Fruit fly (Drosophila melanogaster): ENCODE data around the gene pip.

pip gene

dm6 chr3L:19264141-19264487, 73.3 kb downstream of the pip start, which contains the start of gene Max (continued):
- peak in 1 of 2 experiments; percentile 96 for TF ChIP-seq Hr78 (GFP tag; optimal IDR thresholded peaks at IDR 0.05)
- TF ChIP-seq CG33213 (GFP tag; optimal IDR thresholded peaks at IDR 0.05) = peak; percentile 15
- peak; percentile 47 for TF ChIP-seq Oli (tag; optimal IDR thresholded peaks at IDR 0.05)
- peak; percentile 67; the same call in 1 of the 3 replicates for TF ChIP-seq ase (GFP tag; IDR thresholded peaks at IDR 0.05)
- peak; percentile 64 for TF ChIP-seq CG12155 (GFP tag; optimal IDR thresholded peaks at IDR 0.05)
- TF ChIP-seq D (optimal IDR thresholded peaks at IDR 0.05) = no peak
- TF ChIP-seq D (GFP tag; optimal IDR thresholded peaks at IDR 0.05) = no peak
- no peak for TF ChIP-seq klu (GFP tag; IDR thresholded peaks at IDR 0.05)
- TF ChIP-seq unc-4 (GFP tag; IDR thresholded peaks at IDR 0.05; ENCODE audit: partially characterized antibody) = no peak; the same call in 1 of the 2 replicates
- peak; percentile 45 for TF ChIP-seq zen (tag; optimal IDR thresholded peaks at IDR 0.05)
- no peak for TF ChIP-seq Mes4 (GFP tag; optimal IDR thresholded peaks at IDR 0.05)
- TF ChIP-seq B-H1 (GFP tag; IDR thresholded peaks at IDR 0.05) = peak; percentile 63
- TF ChIP-seq Fer1 (GFP tag; optimal IDR thresholded peaks at IDR 0.05) = peak; percentile 83
- no peak for TF ChIP-seq Asciz (GFP tag; optimal IDR thresholded peaks at IDR 0.05)
- peak; percentile 70 for TF ChIP-seq Blimp-1 (GFP tag; optimal IDR thresholded peaks at IDR 0.05)
- no peak for TF ChIP-seq tio (GFP tag; optimal IDR thresholded peaks at IDR 0.05)
- TF ChIP-seq Awh (GFP tag; IDR thresholded peaks at IDR 0.05) = peak; percentile 52; the same call in 1 of the 2 replicates
- TF ChIP-seq CG10267 (tag; optimal IDR thresholded peaks at IDR 0.05) = peak; percentile 77
- TF ChIP-seq slou (GFP tag; optimal IDR thresholded peaks at IDR 0.05) = peak; percentile 24
- peak; percentile 63 for TF ChIP-seq dmrt11E (tag; optimal IDR thresholded peaks at IDR 0.05)
- no peak for TF ChIP-seq bbx (GFP tag; IDR thresholded peaks at IDR 0.05; ENCODE audit: partially characterized antibody)
- peak; percentile 83 for TF ChIP-seq HmgZ (tag; optimal IDR thresholded peaks at IDR 0.05)
- peak; percentile 72 for TF ChIP-seq CG18262 (tag; optimal IDR thresholded peaks at IDR 0.05)
- peak; percentile 44 for TF ChIP-seq CG12219 (GFP tag; optimal IDR thresholded peaks at IDR 0.05)
- peak; percentile 90 for TF ChIP-seq vvl (GFP tag; IDR thresholded peaks at IDR 0.05)
- peak; percentile 52 for TF ChIP-seq CG2875 (GFP tag; optimal IDR thresholded peaks at IDR 0.05)
- peak; percentile 61 for TF ChIP-seq CG12299 (tag; optimal IDR thresholded peaks at IDR 0.05)
- TF ChIP-seq pum (GFP tag; optimal IDR thresholded peaks at IDR 0.05) = no peak
- no peak for TF ChIP-seq fd102C (GFP tag; optimal IDR thresholded peaks at IDR 0.05)
- TF ChIP-seq CG13123 (GFP tag; optimal IDR thresholded peaks at IDR 0.05) = peak; percentile 52
- no peak for TF ChIP-seq CG17612 (GFP tag; IDR thresholded peaks at IDR 0.05)
- peak; percentile 99 for TF ChIP-seq wek (GFP tag; optimal IDR thresholded peaks at IDR 0.05)
- peak; percentile 79 for TF ChIP-seq CG3847 (GFP tag; IDR thresholded peaks at IDR 0.05)
- TF ChIP-seq CG17328 (GFP tag; IDR thresholded peaks at IDR 0.05) = peak; percentile 76
- TF ChIP-seq CG3726 (GFP tag; IDR thresholded peaks at IDR 0.05) = no peak
- TF ChIP-seq Hmr (GFP tag; optimal IDR thresholded peaks at IDR 0.05) = peak; percentile 75
- TF ChIP-seq Jarid2 (GFP tag; optimal IDR thresholded peaks at IDR 0.05) = no peak
- TF ChIP-seq CG18476 (GFP tag; optimal IDR thresholded peaks at IDR 0.05) = no peak
- peak in 1 of 2 experiments; percentile 37 for TF ChIP-seq insv (GFP tag; optimal IDR thresholded peaks at IDR 0.05)
- peak; percentile 71 for TF ChIP-seq CG10979 (tag; optimal IDR thresholded peaks at IDR 0.05)
- no peak for TF ChIP-seq pan (optimal IDR thresholded peaks at IDR 0.05)
- peak in 1 of 2 experiments; percentile 83 for TF ChIP-seq pan (GFP tag; optimal IDR thresholded peaks at IDR 0.05 in 1 of 2, IDR thresholded peaks at IDR 0.05 in 1 of 2)
- peak; percentile 63 for TF ChIP-seq az2 (GFP tag; optimal IDR thresholded peaks at IDR 0.05)
- TF ChIP-seq Dbx (GFP tag; IDR thresholded peaks at IDR 0.05) = peak; percentile 70; the same call in 2 of the 3 replicates
- TF ChIP-seq HLHmδ (GFP tag; optimal IDR thresholded peaks at IDR 0.05) = no peak
- TF ChIP-seq NfI (GFP tag; optimal IDR thresholded peaks at IDR 0.05) = peak; percentile 79
- peak; percentile 36 for TF ChIP-seq Mad (GFP tag; optimal IDR thresholded peaks at IDR 0.05)
- peak; percentile 22 for TF ChIP-seq dm (GFP tag; optimal IDR thresholded peaks at IDR 0.05)
- TF ChIP-seq Nf-YB (GFP tag; optimal IDR thresholded peaks at IDR 0.05) = peak; percentile 53
- TF ChIP-seq sd (tag; optimal IDR thresholded peaks at IDR 0.05) = peak; percentile 64
- TF ChIP-seq CG11456 (GFP tag; IDR thresholded peaks at IDR 0.05) = peak; percentile 62; the same call in 2 of the 3 replicates
